Worm (Caenorhabditis elegans): Measurements from ENCODE around the gene K10H10.4.

- no peak for TF ChIP-seq gei-17 (GFP tag; optimal IDR thresholded peaks at IDR 0.05)
- TF ChIP-seq ama-1 (optimal IDR thresholded peaks at IDR 0.05) = no peak
- no peak for TF ChIP-seq ama-1 (GFP tag; optimal IDR thresholded peaks at IDR 0.05)
- no peak for TF ChIP-seq B0336.3 (GFP tag; IDR thresholded peaks at IDR 0.05)
- no peak for TF ChIP-seq snpc-4 (GFP tag; optimal IDR thresholded peaks at IDR 0.05)
- TF ChIP-seq snpc-4 (tag; optimal IDR thresholded peaks at IDR 0.05) = no peak
- no peak for TF ChIP-seq B0261.1 (tag; optimal IDR thresholded peaks at IDR 0.05)
- TF ChIP-seq ztf-22 (GFP tag; optimal IDR thresholded peaks at IDR 0.05) = no peak
- TF ChIP-seq lin-40 (tag; optimal IDR thresholded peaks at IDR 0.05) = no peak
- no peak for TF ChIP-seq him-1 (tag; optimal IDR thresholded peaks at IDR 0.05)
- no peak for TF ChIP-seq sptf-2 (GFP tag; optimal IDR thresholded peaks at IDR 0.05)
Measured at ce11 chrII:14523070-14523572, 22.9 kb downstream of the K10H10.4 start, which contains the start of gene btb-20.
